Worm (Caenorhabditis elegans): ENCODE data around the gene cal-8.

DNA sequence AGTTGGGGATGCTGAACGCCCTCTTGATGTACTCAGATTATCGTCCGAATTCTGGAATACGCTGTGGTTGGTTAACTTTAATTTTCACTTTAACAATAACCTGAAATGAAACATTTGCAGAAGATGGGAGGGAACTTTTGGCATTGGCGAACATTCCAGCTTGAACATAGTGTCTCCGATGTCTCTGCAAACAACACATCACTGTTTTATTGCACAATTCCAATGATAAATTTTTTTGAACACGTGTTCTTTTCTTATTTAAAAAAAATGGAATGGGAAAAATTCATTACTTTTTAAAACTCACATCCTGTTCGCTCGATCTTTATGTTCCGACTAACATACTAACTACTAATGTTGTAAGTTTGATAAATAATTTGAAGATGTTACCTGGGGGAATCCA, 18.6 kb upstream of the cal-8 start, which contains the start of gene fzy-1:
- TF ChIP-seq med-1 (GFP tag; optimal IDR thresholded peaks at IDR 0.05; ENCODE audit: insufficient read depth) (no peak), ref-1 (GFP tag; conservative IDR thresholded peaks at IDR 0.05) (no peak), T22C8.4 (GFP tag; IDR thresholded peaks at IDR 0.05) (no peak), cog-1 (tag; optimal IDR thresholded peaks at IDR 0.05) (no peak), ztf-29 (GFP tag; IDR thresholded peaks at IDR 0.05) (no peak), klf-2 (GFP tag; conservative IDR thresholded peaks at IDR 0.05) (no peak)

Measured in whole organism, midembryonic.